Fruit fly (Drosophila melanogaster): ENCODE results near the gene CIAPIN1.

The CIAPIN1 gene

dm6 chr2L:15008034-15008433, 30.6 kb downstream of the CIAPIN1 start:
- TF ChIP-seq Hr83 (GFP tag; optimal IDR thresholded peaks at IDR 0.05; ENCODE audit: poor library complexity, severe bottlenecking) (no peak), h (GFP tag; optimal IDR thresholded peaks at IDR 0.05) (no peak), foxo (GFP tag; optimal IDR thresholded peaks at IDR 0.05) (no peak), dl (GFP tag; optimal IDR thresholded peaks at IDR 0.05; ENCODE audit: insufficient read depth in 1 of 2, partially characterized antibody in 2 of 2) (no peak), OdsH (GFP tag; optimal IDR thresholded peaks at IDR 0.05) (no peak), dsf (GFP tag; optimal IDR thresholded peaks at IDR 0.05; ENCODE audit: borderline replicate concordance) (no peak), Sp1 (GFP tag; optimal IDR thresholded peaks at IDR 0.05) (no peak), lola (GFP tag; optimal IDR thresholded peaks at IDR 0.05) (no peak), CG9705 (GFP tag; optimal IDR thresholded peaks at IDR 0.05) (no peak), CrebA (GFP tag; optimal IDR thresholded peaks at IDR 0.05; ENCODE audit: borderline replicate concordance) (no peak), sv (GFP tag; optimal IDR thresholded peaks at IDR 0.05) (no peak), sage (GFP tag; optimal IDR thresholded peaks at IDR 0.05) (no peak), Vsx2 (GFP tag; optimal IDR thresholded peaks at IDR 0.05; ENCODE audit: partially characterized antibody) (no peak), GATAd (GFP tag; optimal IDR thresholded peaks at IDR 0.05) (no peak), brk (GFP tag; optimal IDR thresholded peaks at IDR 0.05) (no peak), Hr78 (GFP tag; optimal IDR thresholded peaks at IDR 0.05) (no peak), N (GFP tag; optimal IDR thresholded peaks at IDR 0.05) (no peak)

- TF ChIP-seq Hnf4 (GFP tag; optimal IDR thresholded peaks at IDR 0.05) (no peak), dl (GFP tag; optimal IDR thresholded peaks at IDR 0.05; ENCODE audit: insufficient read depth in 1 of 2, partially characterized antibody in 2 of 2) (no peak), Abd-B (GFP tag; optimal IDR thresholded peaks at IDR 0.05) (no peak), Dfd (GFP tag; optimal IDR thresholded peaks at IDR 0.05) (no peak), tai (GFP tag; optimal IDR thresholded peaks at IDR 0.05) (no peak), Myc (optimal IDR thresholded peaks at IDR 0.05) (no peak), CrebA (GFP tag; optimal IDR thresholded peaks at IDR 0.05; ENCODE audit: borderline replicate concordance) (no peak), Jra (GFP tag; optimal IDR thresholded peaks at IDR 0.05) (no peak), Hr78 (GFP tag; optimal IDR thresholded peaks at IDR 0.05) (no peak), fru (GFP tag; optimal IDR thresholded peaks at IDR 0.05) (no peak), psq (GFP tag; optimal IDR thresholded peaks at IDR 0.05) (no peak), CG32264 (GFP tag; optimal IDR thresholded peaks at IDR 0.05) (no peak), Mio (GFP tag; optimal IDR thresholded peaks at IDR 0.05) (no peak), pan (optimal IDR thresholded peaks at IDR 0.05) (no peak), OdsH (GFP tag; optimal IDR thresholded peaks at IDR 0.05) (no peak), sv (GFP tag; optimal IDR thresholded peaks at IDR 0.05) (no peak), h (GFP tag; optimal IDR thresholded peaks at IDR 0.05) (no peak)
These were observed 31.3 kb downstream of the CIAPIN1 start, which contains the start of the genes Ankrd49 and NC2beta for dm6 chr2L:15007331-15007863. TSS of gene Ankrd49 (minus strand) at chr2L:15007431. TSS of gene NC2beta (plus strand) at chr2L:15007813.

- TF ChIP-seq ey (GFP tag; optimal IDR thresholded peaks at IDR 0.05), result no peak
- TF ChIP-seq lola (GFP tag; optimal IDR thresholded peaks at IDR 0.05), result no peak
- no peak for TF ChIP-seq CG9705 (GFP tag; optimal IDR thresholded peaks at IDR 0.05)
- TF ChIP-seq Vsx2 (GFP tag; optimal IDR thresholded peaks at IDR 0.05; ENCODE audit: partially characterized antibody), result no peak
- TF ChIP-seq Hr78 (GFP tag; optimal IDR thresholded peaks at IDR 0.05), result no peak
- no peak for TF ChIP-seq Hr83 (GFP tag; optimal IDR thresholded peaks at IDR 0.05; ENCODE audit: poor library complexity, severe bottlenecking)
- no peak for TF ChIP-seq foxo (GFP tag; optimal IDR thresholded peaks at IDR 0.05)
These were observed 33.2 kb downstream of the CIAPIN1 start, which contains the start of gene DCTN5-p25 for dm6 chr2L:15005505-15005904. TSS of gene DCTN5-p25 (plus strand) at chr2L:15005733.

- TF ChIP-seq foxo (GFP tag; optimal IDR thresholded peaks at IDR 0.05), result no peak
- no peak for TF ChIP-seq Dif (GFP tag; optimal IDR thresholded peaks at IDR 0.05; ENCODE audit: partially characterized antibody)
- TF ChIP-seq N (GFP tag; optimal IDR thresholded peaks at IDR 0.05), result no peak
- TF ChIP-seq GATAd (GFP tag; optimal IDR thresholded peaks at IDR 0.05), result no peak
- no peak for TF ChIP-seq brk (GFP tag; optimal IDR thresholded peaks at IDR 0.05)
- no peak for TF ChIP-seq woc (GFP tag; optimal IDR thresholded peaks at IDR 0.05)
- no peak for TF ChIP-seq tai (GFP tag; optimal IDR thresholded peaks at IDR 0.05)
- no peak for TF ChIP-seq br (GFP tag; optimal IDR thresholded peaks at IDR 0.05)
- TF ChIP-seq psq (GFP tag; optimal IDR thresholded peaks at IDR 0.05), result no peak
- TF ChIP-seq Abd-B (GFP tag; optimal IDR thresholded peaks at IDR 0.05), result no peak
- no peak for TF ChIP-seq HLH106 (tag; optimal IDR thresholded peaks at IDR 0.05)
- TF ChIP-seq dsf (GFP tag; optimal IDR thresholded peaks at IDR 0.05; ENCODE audit: borderline replicate concordance), result no peak
These were observed 36.8 kb downstream of the CIAPIN1 start for dm6 chr2L:15001847-15002246.
